Worm (Caenorhabditis elegans) whole organism, L4 larva: ENCODE data around the gene srh-284.
A peak's percentile ranks its signal among the peaks of the same experiment; 100 is the strongest.

ENCODE experiments used
- D1046.2 ChIP-seq: fragments of 200-800 bp; sonication (Bioruptor generic); IDR thresholded peaks from 2 replicates; pipeline ENCODE4 v1.3.6; 2022; ENCODE audit warnings: missing genetic modification characterization, missing compliant biosample characterization
- F26F4.8 ChIP-seq: fragments of 200-800 bp; sonication (Bioruptor generic); conservative IDR thresholded peaks from 2 replicates; pipeline ENCODE4 v1.3.6; 2022; ENCODE audit warnings: missing genetic modification characterization, missing compliant biosample characterization
- F44E2.7 ChIP-seq: fragments of 200-800 bp; sonication (Bioruptor generic); IDR thresholded peaks from 2 replicates; pipeline ENCODE4 v2.1.2; 2022; ENCODE audit warnings: missing genetic modification characterization, missing compliant biosample characterization
- R02D3.7 ChIP-seq: fragments of 150-350 bp; sonication (generic microtip); optimal IDR thresholded peaks from 3 replicates; lab custom pipeline; 2014; ENCODE audit warnings: missing biosample characterization, missing genetic modification characterization
- Y48G9A.11 ChIP-seq: fragments of 200-800 bp; sonication (Bioruptor generic); IDR thresholded peaks from 2 replicates; pipeline ENCODE4 v1.3.6; 2022; ENCODE audit warnings: missing genetic modification reagents, missing genetic modification characterization, missing compliant biosample characterization
- arid-1 ChIP-seq: fragments of 200-800 bp; sonication (Bioruptor generic); conservative IDR thresholded peaks from 2 replicates; pipeline ENCODE4 v1.3.6; 2022; ENCODE audit warnings: missing genetic modification reagents, missing genetic modification characterization, missing compliant biosample characterization
- attf-4 ChIP-seq: sonication (generic microtip); optimal IDR thresholded peaks from 3 replicates; lab custom pipeline; 2017; ENCODE audit warnings: missing biosample characterization, missing genetic modification characterization
- ceh-20 ChIP-seq: fragments of 200-800 bp; sonication (Bioruptor generic); IDR thresholded peaks from 2 replicates; pipeline ENCODE4 v1.3.6; 2022; ENCODE audit warnings: missing genetic modification reagents, missing genetic modification characterization, missing compliant biosample characterization
- daf-12 ChIP-seq: fragments of 150-350 bp; optimal IDR thresholded peaks from 2 replicates; lab custom pipeline; 2014; ENCODE audit warnings: missing biosample characterization, missing genetic modification reagents, missing genetic modification characterization
- daf-16 ChIP-seq, 3 experiments: sonication (generic microtip); optimal IDR thresholded peaks; 2 replicates each; lab custom pipeline; 2016 to 2017; ENCODE audit warnings: missing genetic modification characterization in 3 of 3, missing genetic modification reagents in 3 of 3, mild to moderate bottlenecking in 2 of 3, missing compliant biosample characterization in 2 of 3, missing biosample characterization in 1 of 3, moderate library complexity in 1 of 3
- dmd-6 ChIP-seq: fragments of 200-800 bp; sonication (Bioruptor generic); IDR thresholded peaks from 2 replicates; pipeline ENCODE4 v1.3.6; 2022; ENCODE audit warnings: missing genetic modification reagents, missing genetic modification characterization, missing compliant biosample characterization
- duxl-1 ChIP-seq: sonication (generic microtip); optimal IDR thresholded peaks from 2 replicates; lab custom pipeline; 2016; ENCODE audit warnings: mild to moderate bottlenecking, missing genetic modification characterization, moderate library complexity, missing compliant biosample characterization; ENCODE audit not compliant: poor library complexity
- dve-1 ChIP-seq: sonication (generic microtip); optimal IDR thresholded peaks from 2 replicates; lab custom pipeline; 2017; ENCODE audit warnings: antibody characterized with exemption, mild to moderate bottlenecking, missing genetic modification characterization, missing compliant biosample characterization; ENCODE audit not compliant: insufficient read depth
- egl-43 ChIP-seq: fragments of 200-800 bp; sonication (Bioruptor generic); IDR thresholded peaks from 2 replicates; pipeline ENCODE4 v1.3.6; 2022; ENCODE audit warnings: missing genetic modification reagents, missing genetic modification characterization, missing compliant biosample characterization
- hlh-11 ChIP-seq: fragments of 200-800 bp; sonication (Bioruptor generic); optimal IDR thresholded peaks from 2 replicates; lab custom pipeline; 2018; ENCODE audit warnings: mild to moderate bottlenecking, missing genetic modification characterization, missing compliant biosample characterization
- hmg-1.1 ChIP-seq: fragments of 200-800 bp; sonication (Bioruptor generic); IDR thresholded peaks from 2 replicates; pipeline ENCODE4 v1.3.6; 2022; ENCODE audit warnings: missing genetic modification reagents, missing genetic modification characterization, missing compliant biosample characterization
- lim-7 ChIP-seq: fragments of 200-800 bp; sonication (Bioruptor generic); IDR thresholded peaks from 2 replicates; pipeline ENCODE4 v1.3.6; 2022; ENCODE audit warnings: missing genetic modification characterization, missing compliant biosample characterization
- lin-29 ChIP-seq: fragments of 200-800 bp; sonication (Bioruptor generic); IDR thresholded peaks from 2 replicates; pipeline ENCODE4 v1.3.6; 2022; ENCODE audit warnings: missing genetic modification reagents, missing genetic modification characterization, missing compliant biosample characterization
- lin-39 ChIP-seq: fragments of 150-350 bp; optimal IDR thresholded peaks from 2 replicates; lab custom pipeline; 2014; ENCODE audit warnings: missing biosample characterization, missing genetic modification reagents, missing genetic modification characterization
- lsy-2 ChIP-seq, 2 experiments: fragments of 150-350 bp in 1 of 2; sonication (generic microtip) in 1 of 2; optimal IDR thresholded peaks; 2 replicates each; lab custom pipeline; 2014 to 2017; ENCODE audit warnings: missing biosample characterization in 2 of 2, missing genetic modification characterization in 2 of 2
- mdl-1 ChIP-seq, 2 experiments: fragments of 150-350 bp in 1 of 2; sonication (generic microtip) in 1 of 2; optimal IDR thresholded peaks; 2 replicates each; lab custom pipeline; 2014 to 2017; ENCODE audit warnings: missing biosample characterization in 2 of 2, missing genetic modification characterization in 2 of 2
- nhr-10 ChIP-seq: fragments of 150-350 bp; optimal IDR thresholded peaks from 2 replicates; lab custom pipeline; 2014; ENCODE audit warnings: missing biosample characterization, missing genetic modification characterization
- nhr-41 ChIP-seq: fragments of 200-800 bp; sonication (Bioruptor generic); IDR thresholded peaks from 2 replicates; pipeline ENCODE4 v1.3.6; 2022; ENCODE audit warnings: missing genetic modification reagents, missing genetic modification characterization, missing compliant biosample characterization
- nhr-42 ChIP-seq: fragments of 200-800 bp; sonication (Bioruptor generic); IDR thresholded peaks from 2 replicates; pipeline ENCODE4 v1.3.6; 2022; ENCODE audit warnings: missing genetic modification characterization, missing compliant biosample characterization
- nhr-48 ChIP-seq: sonication (generic microtip); optimal IDR thresholded peaks from 2 replicates; lab custom pipeline; 2016; ENCODE audit warnings: mild to moderate bottlenecking, missing genetic modification characterization, missing compliant biosample characterization
- nhr-6 ChIP-seq: fragments of 150-350 bp; optimal IDR thresholded peaks from 2 replicates; lab custom pipeline; 2014; ENCODE audit warnings: missing biosample characterization, missing genetic modification characterization
- nhr-76 ChIP-seq: fragments of 150-350 bp; optimal IDR thresholded peaks from 2 replicates; lab custom pipeline; 2014; ENCODE audit warnings: missing biosample characterization, missing genetic modification characterization
- nhr-77 ChIP-seq: fragments of 150-350 bp; optimal IDR thresholded peaks from 2 replicates; lab custom pipeline; 2014; ENCODE audit warnings: missing biosample characterization, missing genetic modification characterization
- saeg-2 ChIP-seq: fragments of 200-800 bp; sonication (Bioruptor generic); IDR thresholded peaks from 2 replicates; pipeline ENCODE4 v1.3.6; 2022; ENCODE audit warnings: missing genetic modification reagents, missing genetic modification characterization, missing compliant biosample characterization
- sdz-12 ChIP-seq: fragments of 200-800 bp; sonication (Bioruptor generic); optimal IDR thresholded peaks from 2 replicates; lab custom pipeline; 2018; ENCODE audit warnings: mild to moderate bottlenecking, missing genetic modification characterization, missing compliant biosample characterization
- skn-1 ChIP-seq: fragments of 150-350 bp; optimal IDR thresholded peaks from 2 replicates; lab custom pipeline; 2014; ENCODE audit warnings: missing biosample characterization, missing genetic modification characterization
- snpc-1.2 ChIP-seq: fragments of 200-800 bp; sonication (Bioruptor generic); IDR thresholded peaks from 2 replicates; pipeline ENCODE4 v1.3.6; 2022; ENCODE audit warnings: missing genetic modification reagents, missing genetic modification characterization, missing compliant biosample characterization
- snpc-4 ChIP-seq: fragments of 150-350 bp; optimal IDR thresholded peaks from 2 replicates; lab custom pipeline; 2014; ENCODE audit warnings: missing biosample characterization, missing genetic modification characterization
- spr-1 ChIP-seq: sonication (generic microtip); optimal IDR thresholded peaks from 2 replicates; lab custom pipeline; 2016; ENCODE audit warnings: mild to moderate bottlenecking, missing genetic modification characterization, missing compliant biosample characterization
- spr-3 ChIP-seq: fragments of 200-800 bp; sonication (Bioruptor generic); optimal IDR thresholded peaks from 2 replicates; lab custom pipeline; 2018; ENCODE audit warnings: mild to moderate bottlenecking, missing genetic modification characterization, missing compliant biosample characterization
- tag-97 ChIP-seq: fragments of 200-800 bp; sonication (Bioruptor generic); IDR thresholded peaks from 2 replicates; pipeline ENCODE4 v1.3.6; 2022; ENCODE audit warnings: missing genetic modification characterization, missing compliant biosample characterization
- tra-1 ChIP-seq: fragments of 200-800 bp; sonication (Bioruptor generic); IDR thresholded peaks from 2 replicates; pipeline ENCODE4 v1.3.6; 2022; ENCODE audit warnings: missing genetic modification reagents, missing genetic modification characterization, missing compliant biosample characterization
- unc-130 ChIP-seq: sonication (generic microtip); optimal IDR thresholded peaks from 2 replicates; lab custom pipeline; 2016; ENCODE audit warnings: missing genetic modification reagents, missing genetic modification characterization, missing compliant biosample characterization
- unc-62 ChIP-seq, 3 experiments: fragments of 150-350 bp in 1 of 3; sonication (generic microtip); optimal IDR thresholded peaks in 2 of 3; peaks in 1 of 3; 1 replicate in 1 of 3; 2 replicates in 2 of 3; lab custom pipeline; 2014 to 2017; ENCODE audit warnings: missing biosample characterization in 3 of 3, missing genetic modification characterization in 3 of 3, missing genetic modification reagents in 3 of 3, missing genotype in 1 of 3
- vab-7 ChIP-seq: fragments of 200-800 bp; sonication (Bioruptor generic); IDR thresholded peaks from 2 replicates; pipeline ENCODE4 v1.3.6; 2022; ENCODE audit warnings: missing genetic modification reagents, missing genetic modification characterization, missing compliant biosample characterization
- zag-1 ChIP-seq: fragments of 150-350 bp; optimal IDR thresholded peaks from 2 replicates; lab custom pipeline; 2014; ENCODE audit warnings: missing biosample characterization, missing genetic modification characterization
- zfp-3 ChIP-seq: fragments of 200-800 bp; sonication (Bioruptor generic); conservative IDR thresholded peaks from 2 replicates; pipeline ENCODE4 v1.3.6; 2022; ENCODE audit warnings: missing genetic modification reagents, missing genetic modification characterization, missing compliant biosample characterization

Gene srh-284

DNA sequence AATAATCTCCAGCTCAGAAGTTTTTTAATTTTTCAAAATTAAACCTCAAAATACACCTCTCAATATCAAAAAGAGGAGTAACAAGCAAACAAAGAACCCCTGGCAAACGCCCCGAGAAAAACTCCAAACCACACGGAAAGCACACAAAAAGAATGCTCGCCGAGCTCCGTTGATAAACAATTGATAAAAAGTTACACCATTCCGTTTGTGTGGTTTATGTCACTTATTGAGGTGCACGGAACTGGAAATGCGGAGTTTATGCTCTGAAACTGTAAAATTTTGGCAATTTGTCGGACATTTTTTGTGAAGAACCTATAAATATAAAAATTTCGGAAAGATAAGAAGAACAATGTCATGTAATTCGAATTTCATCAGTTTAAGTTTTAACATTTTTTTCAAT, 15.0 kb upstream of the srh-284 start (continued):
- TF ChIP-seq spr-3 (GFP tag; lab: Kevin White, UChicago) (no peak), lin-39 (tag; lab: Kevin White, UChicago) (no peak), D1046.2 (GFP tag; lab: Robert Waterston, UW) (no peak), sdz-12 (GFP tag; lab: Kevin White, UChicago) (no peak), daf-16 (GFP tag; optimal IDR thresholded peaks at IDR 0.05; lab: Kevin White, UChicago) (no peak), daf-16 (tag; optimal IDR thresholded peaks at IDR 0.05; lab: Kevin White, UChicago) (peak; percentile 74), daf-12 (tag; lab: Kevin White, UChicago) (no peak), F44E2.7 (no peak), vab-7 (GFP tag; lab: Robert Waterston, UW) (no peak), arid-1 (GFP tag; lab: Robert Waterston, UW) (no peak), tag-97 (GFP tag; lab: Robert Waterston, UW) (no peak), zag-1 (tag; lab: Kevin White, UChicago) (no peak), nhr-48 (tag; lab: Kevin White, UChicago) (peak; percentile 38), nhr-41 (GFP tag; lab: Robert Waterston, UW) (no peak), Y48G9A.11 (no peak), lsy-2 (tag; optimal IDR thresholded peaks at IDR 0.05; lab: Kevin White, UChicago) (no peak), tra-1 (peak; percentile 48; the same call in 1 of the 2 replicates), saeg-2 (no peak), mdl-1 (tag; optimal IDR thresholded peaks at IDR 0.05; lab: Kevin White, UChicago) (no peak), hlh-11 (peak; percentile 66), lin-29 (GFP tag; lab: Robert Waterston, UW) (no peak), nhr-76 (no peak), unc-130 (GFP tag; lab: Kevin White, UChicago) (no peak), F26F4.8 (GFP tag; lab: Robert Waterston, UW) (no peak), dmd-6 (GFP tag; lab: Robert Waterston, UW) (peak; percentile 84), skn-1 (tag; lab: Kevin White, UChicago) (no peak), nhr-6 (tag; lab: Kevin White, UChicago) (no peak), lim-7 (no peak), attf-4 (tag; lab: Kevin White, UChicago) (no peak), nhr-77 (peak; percentile 41), snpc-4 (tag; lab: Kevin White, UChicago) (no peak), hmg-1.1 (GFP tag; lab: Robert Waterston, UW) (no peak), zfp-3 (no peak), snpc-1.2 (GFP tag; lab: Robert Waterston, UW) (no peak), spr-1 (tag; lab: Kevin White, UChicago) (no peak), egl-43 (no peak), ceh-20 (GFP tag; lab: Robert Waterston, UW) (0 out of 2 replicates have a peak, but pooled peaks have one; percentile 36), dve-1 (tag; lab: Kevin White, UChicago) (peak; percentile 69), nhr-42 (GFP tag; lab: Robert Waterston, UW) (no peak), nhr-10 (tag; lab: Kevin White, UChicago) (no peak), duxl-1 (tag; lab: Kevin White, UChicago) (no peak), unc-62 (GFP tag; optimal IDR thresholded peaks at IDR 0.05 in 1 of 2; lab: Kevin White, UChicago) (no peak), unc-62 (tag; optimal IDR thresholded peaks at IDR 0.05; lab: Kevin White, UChicago) (no peak), R02D3.7 (tag; lab: Kevin White, UChicago) (no peak)
